Worm (Caenorhabditis elegans): ENCODE measurements around the gene W09D6.1.

ce11 chrIII:11074214-11074613, 5.6 kb downstream of the W09D6.1 start, which contains the start of gene str-261:
- TF ChIP-seq ztf-29 (GFP tag; IDR thresholded peaks at IDR 0.05), result no peak
- no peak for TF ChIP-seq tab-1 (GFP tag; IDR thresholded peaks at IDR 0.05)
- TF ChIP-seq ref-1 (GFP tag; conservative IDR thresholded peaks at IDR 0.05), result no peak
- no peak for TF ChIP-seq ztf-23 (GFP tag; IDR thresholded peaks at IDR 0.05)
